Worm (Caenorhabditis elegans) whole organism, L1 larva: ENCODE results near the gene lbp-4.

ENCODE experiments used
- F16B12.6 ChIP-seq: fragments of 150-350 bp; optimal IDR thresholded peaks from 2 replicates; lab custom pipeline; 2014; ENCODE audit warnings: missing biosample characterization, missing genetic modification characterization
- blmp-1 ChIP-seq: fragments of 150-350 bp; optimal IDR thresholded peaks from 2 replicates; lab custom pipeline; 2014; ENCODE audit warnings: missing biosample characterization, missing genetic modification characterization
- ceh-8 ChIP-seq: fragments of 200-800 bp; sonication (Bioruptor generic); optimal IDR thresholded peaks from 2 replicates; lab custom pipeline; 2018; ENCODE audit warnings: mild to moderate bottlenecking, missing genetic modification characterization, moderate library complexity, missing compliant biosample characterization
- ceh-82 ChIP-seq, 3 experiments: fragments of 150-350 bp in 1 of 3; sonication (generic microtip) in 2 of 3; optimal IDR thresholded peaks; 2 replicates each; lab custom pipeline; 2014 to 2017; ENCODE audit warnings: missing biosample characterization in 3 of 3, missing genetic modification characterization in 3 of 3
- elt-3 ChIP-seq, 6 experiments: fragments of 150-350 bp in 1 of 6; sonication (generic microtip); optimal IDR thresholded peaks; 2 replicates each; lab custom pipeline; 2017 to 2018; ENCODE audit warnings: missing biosample characterization in 6 of 6, missing genetic modification characterization in 6 of 6, inconsistent platforms in 1 of 6
- fos-1 ChIP-seq: fragments of 150-350 bp; optimal IDR thresholded peaks from 2 replicates; lab custom pipeline; 2014; ENCODE audit warnings: missing biosample characterization, missing genetic modification characterization
- irx-1 ChIP-seq: sonication (generic microtip); optimal IDR thresholded peaks from 2 replicates; lab custom pipeline; 2016; ENCODE audit warnings: missing genetic modification characterization, missing compliant biosample characterization
- lin-14 ChIP-seq: fragments of 200-800 bp; sonication (Bioruptor generic); optimal IDR thresholded peaks from 2 replicates; lab custom pipeline; 2018; ENCODE audit warnings: mild to moderate bottlenecking, missing genetic modification characterization, moderate library complexity, missing compliant biosample characterization
- lin-35 ChIP-seq, 2 experiments: fragments of 150-350 bp; optimal IDR thresholded peaks; 2 replicates each; lab custom pipeline; 2014; ENCODE audit warnings: missing biosample characterization in 2 of 2, missing genetic modification characterization in 2 of 2, missing genetic modification reagents in 2 of 2
- lir-3 ChIP-seq: sonication (generic microtip); optimal IDR thresholded peaks from 2 replicates; lab custom pipeline; 2016; ENCODE audit warnings: mild to moderate bottlenecking, missing genetic modification characterization, moderate library complexity, missing compliant biosample characterization; ENCODE audit not compliant: poor library complexity
- lsy-2 ChIP-seq, 2 experiments: fragments of 150-350 bp; optimal IDR thresholded peaks; 2 replicates each; lab custom pipeline; 2014; ENCODE audit warnings: missing biosample characterization in 2 of 2, missing genetic modification characterization in 2 of 2
- nhr-76 ChIP-seq: sonication (generic microtip); optimal IDR thresholded peaks from 2 replicates; lab custom pipeline; 2017; ENCODE audit warnings: missing biosample characterization, missing genetic modification characterization
- nhr-77 ChIP-seq: fragments of 150-350 bp; optimal IDR thresholded peaks from 2 replicates; lab custom pipeline; 2014; ENCODE audit warnings: missing biosample characterization, missing genetic modification characterization
- swsn-7 ChIP-seq: sonication (generic microtip); optimal IDR thresholded peaks from 2 replicates; lab custom pipeline; 2016; ENCODE audit warnings: missing genetic modification characterization, missing compliant biosample characterization
- unc-86 ChIP-seq: sonication (generic microtip); optimal IDR thresholded peaks from 2 replicates; lab custom pipeline; 2016; ENCODE audit warnings: missing genetic modification characterization, missing compliant biosample characterization

lbp-4 gene

DNA sequence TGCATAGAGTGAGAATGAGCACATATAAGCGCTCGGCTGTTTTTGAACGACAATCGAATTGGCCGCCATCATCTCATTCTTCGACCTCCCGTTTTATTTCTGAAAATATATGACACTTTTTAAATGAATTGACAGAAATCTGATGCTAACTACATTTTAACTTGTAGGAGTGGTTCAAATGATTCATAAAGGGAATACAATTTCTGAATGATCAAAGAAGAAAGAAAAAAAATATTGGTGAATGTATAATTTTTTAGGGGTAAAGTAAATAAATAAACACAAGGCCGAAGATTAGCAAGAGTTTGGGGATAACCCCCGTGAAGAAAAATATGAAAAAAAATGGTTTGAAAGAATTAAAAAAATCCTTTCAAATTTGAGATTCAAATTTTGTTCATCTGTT is 44.3 kb downstream of the lbp-4 start, which contains the start of gene C37C3.11:
C37C3.11 (minus strand) TSS at position 101 of the 400 bp plus-strand sequence.
- TF ChIP-seq lir-3 (tag; lab: Kevin White, UChicago) (no peak), ceh-82 (tag; optimal IDR thresholded peaks at IDR 0.05; lab: Kevin White, UChicago) (no peak), nhr-76 (no peak), elt-3 (tag; optimal IDR thresholded peaks at IDR 0.05; lab: Kevin White, UChicago) (no peak), lin-35 (GFP tag; optimal IDR thresholded peaks at IDR 0.05; lab: Kevin White, UChicago) (no peak), irx-1 (tag; lab: Kevin White, UChicago) (no peak), lin-14 (no peak), unc-86 (tag; lab: Kevin White, UChicago) (no peak), swsn-7 (tag; lab: Kevin White, UChicago) (no peak), ceh-8 (no peak), nhr-77 (tag; lab: Kevin White, UChicago) (no peak), F16B12.6 (tag; lab: Kevin White, UChicago) (no peak), fos-1 (tag; lab: Kevin White, UChicago) (no peak)

- TF ChIP-seq lsy-2 (tag; optimal IDR thresholded peaks at IDR 0.05; lab: Kevin White, UChicago) (no peak), blmp-1 (tag; lab: Kevin White, UChicago) (peak; percentile 75)
Measured at ce11 chrV:7870707-7871106, 50.3 kb downstream of the lbp-4 start, which contains the start of gene nipi-4. Gene nipi-4, minus strand, starts transcription at chrV:7870807.
